Fruit fly (Drosophila melanogaster): Measurements from ENCODE around the gene CG2100.
A peak's percentile ranks its signal among the peaks of the same experiment; 100 is the strongest.

CG2100 gene

dm6 chr3R:5736305-5736869, at the start of gene CG2100, which contains the start of gene CG1236 (continued):
- TF ChIP-seq Hmr (GFP tag; optimal IDR thresholded peaks at IDR 0.05) (peak; percentile 89), CG12744 (GFP tag; optimal IDR thresholded peaks at IDR 0.05) (peak; percentile 20), chif (GFP tag; optimal IDR thresholded peaks at IDR 0.05) (peak; percentile 34 to 51), Poxn (GFP tag; IDR thresholded peaks at IDR 0.05) (no peak), CG10147 (GFP tag; optimal IDR thresholded peaks at IDR 0.05) (peak; percentile 81), CG3163 (GFP tag; optimal IDR thresholded peaks at IDR 0.05) (peak; percentile 4), Blimp-1 (GFP tag; optimal IDR thresholded peaks at IDR 0.05) (peak; percentile 83), CG2199 (GFP tag; IDR thresholded peaks at IDR 0.05) (no peak), scrt (GFP tag; optimal IDR thresholded peaks at IDR 0.05) (peak; percentile 93), Ravus (GFP tag; IDR thresholded peaks at IDR 0.05) (no peak; the same call in 1 of the 2 replicates), lov (optimal IDR thresholded peaks at IDR 0.05) (no peak), lov (GFP tag; IDR thresholded peaks at IDR 0.05) (no peak), Oaz (GFP tag; IDR thresholded peaks at IDR 0.05) (no peak), CG2712 (tag; optimal IDR thresholded peaks at IDR 0.05) (peak; percentile 93), crp (GFP tag; optimal IDR thresholded peaks at IDR 0.05) (peak in 1 of 2 experiments; percentile 35), CG6175 (GFP tag; IDR thresholded peaks at IDR 0.05) (no peak), Bdp1 (GFP tag; optimal IDR thresholded peaks at IDR 0.05) (peak; percentile 19), Nf-YB (GFP tag; optimal IDR thresholded peaks at IDR 0.05) (peak; percentile 72), hb (GFP tag; IDR thresholded peaks at IDR 0.05; ENCODE audit: partially characterized antibody) (no peak), lab (GFP tag; optimal IDR thresholded peaks at IDR 0.05) (no peak), CG18262 (tag; optimal IDR thresholded peaks at IDR 0.05) (peak; percentile 94), pros (GFP tag; optimal IDR thresholded peaks at IDR 0.05) (no peak), Dip3 (GFP tag; optimal IDR thresholded peaks at IDR 0.05) (no peak), Ptx1 (GFP tag; IDR thresholded peaks at IDR 0.05) (peak; percentile 82), CG9817 (tag; optimal IDR thresholded peaks at IDR 0.05) (peak; percentile 73), mld (GFP tag; IDR thresholded peaks at IDR 0.05; ENCODE audit: partially characterized antibody) (no peak; the same call in 2 of the 3 replicates), gro (GFP tag; optimal IDR thresholded peaks at IDR 0.05) (no peak), HmgD (GFP tag; optimal IDR thresholded peaks at IDR 0.05) (no peak), CG17829 (tag; optimal IDR thresholded peaks at IDR 0.05) (peak; percentile 91), Atf3 (GFP tag; optimal IDR thresholded peaks at IDR 0.05) (no peak), CG5245 (GFP tag; optimal IDR thresholded peaks at IDR 0.05) (peak; percentile 61), zen (tag; optimal IDR thresholded peaks at IDR 0.05) (peak; percentile 85), dati (GFP tag; IDR thresholded peaks at IDR 0.05) (no peak), CG11696 (GFP tag; IDR thresholded peaks at IDR 0.05) (no peak), Bteb2 (GFP tag; optimal IDR thresholded peaks at IDR 0.05) (no peak), CG32532 (GFP tag; IDR thresholded peaks at IDR 0.05) (peak; percentile 68; the same call in 1 of the 2 replicates), Tbp (GFP tag; optimal IDR thresholded peaks at IDR 0.05) (no peak), CG11093 (GFP tag; IDR thresholded peaks at IDR 0.05) (0 out of 3 replicates have a peak, but pooled peaks have one; percentile 51), Hmx (GFP tag; optimal IDR thresholded peaks at IDR 0.05) (no peak), Meics (GFP tag; optimal IDR thresholded peaks at IDR 0.05) (peak; percentile 85), Dek (tag; optimal IDR thresholded peaks at IDR 0.05) (peak; percentile 86), nau (GFP tag; optimal IDR thresholded peaks at IDR 0.05) (no peak), Fer1 (GFP tag; optimal IDR thresholded peaks at IDR 0.05) (peak; percentile 81), CG14860 (GFP tag; IDR thresholded peaks at IDR 0.05; ENCODE audit: partially characterized antibody) (no peak), ranshi (GFP tag; IDR thresholded peaks at IDR 0.05) (peak; percentile 77), CG9437 (GFP tag; optimal IDR thresholded peaks at IDR 0.05) (peak; percentile 89), sisA (GFP tag; IDR thresholded peaks at IDR 0.05) (peak; percentile 76), otp (GFP tag; IDR thresholded peaks at IDR 0.05) (no peak), phol (tag; optimal IDR thresholded peaks at IDR 0.05) (peak; percentile 91), gsb (GFP tag; IDR thresholded peaks at IDR 0.05) (no peak)

All from whole organism, embryonic.